Worm (Caenorhabditis elegans) whole organism, L3 larva: Measurements from ENCODE around the gene F23B12.1.

ENCODE experiments used
- R02D3.7 ChIP-seq: fragments of 150-350 bp; optimal IDR thresholded peaks from 2 replicates; lab custom pipeline; 2014; ENCODE audit warnings: missing biosample characterization, missing genetic modification characterization
- ZK546.5 ChIP-seq: sonication (generic microtip); optimal IDR thresholded peaks from 2 replicates; lab custom pipeline; 2017; ENCODE audit warnings: missing biosample characterization, missing genetic modification characterization
- aly-2 ChIP-seq: fragments of 150-350 bp; optimal IDR thresholded peaks from 2 replicates; lab custom pipeline; 2014; ENCODE audit warnings: missing biosample characterization, missing genetic modification characterization
- ceh-16 ChIP-seq: sonication (generic microtip); optimal IDR thresholded peaks from 2 replicates; lab custom pipeline; 2017; ENCODE audit warnings: missing biosample characterization, missing genetic modification characterization
- ceh-28 ChIP-seq: fragments of 150-350 bp; optimal IDR thresholded peaks from 2 replicates; lab custom pipeline; 2014; ENCODE audit warnings: missing biosample characterization, missing genetic modification reagents, missing genetic modification characterization
- ceh-82 ChIP-seq: fragments of 150-350 bp; optimal IDR thresholded peaks from 2 replicates; lab custom pipeline; 2014; ENCODE audit warnings: missing biosample characterization, missing genetic modification characterization
- ceh-9 ChIP-seq: sonication (generic microtip); optimal IDR thresholded peaks from 2 replicates; lab custom pipeline; 2018; ENCODE audit warnings: missing biosample characterization, missing genetic modification characterization
- daf-12 ChIP-seq: fragments of 150-350 bp; optimal IDR thresholded peaks from 2 replicates; lab custom pipeline; 2014; ENCODE audit warnings: missing biosample characterization, missing genetic modification reagents, missing genetic modification characterization
- egl-27 ChIP-seq: sonication (generic microtip); optimal IDR thresholded peaks from 4 replicates; lab custom pipeline; 2017; ENCODE audit warnings: missing biosample characterization, missing genetic modification reagents, missing genetic modification characterization
- elt-1 ChIP-seq: fragments of 150-350 bp; optimal IDR thresholded peaks from 2 replicates; lab custom pipeline; 2014; ENCODE audit warnings: missing biosample characterization, missing genetic modification characterization
- elt-2 ChIP-seq: sonication (generic microtip); optimal IDR thresholded peaks from 2 replicates; lab custom pipeline; 2016; ENCODE audit warnings: missing genetic modification reagents, mild to moderate bottlenecking, missing genetic modification characterization, missing compliant biosample characterization
- fkh-10 ChIP-seq: sonication (generic microtip); optimal IDR thresholded peaks from 2 replicates; lab custom pipeline; 2017; ENCODE audit warnings: missing biosample characterization, missing genetic modification reagents, missing genetic modification characterization
- fkh-2 ChIP-seq: fragments of 150-350 bp; optimal IDR thresholded peaks from 2 replicates; lab custom pipeline; 2014; ENCODE audit warnings: missing biosample characterization, missing genetic modification reagents, missing genetic modification characterization
- hmg-11 ChIP-seq: sonication (generic microtip); optimal IDR thresholded peaks from 2 replicates; lab custom pipeline; 2016; ENCODE audit warnings: missing genetic modification characterization, missing compliant biosample characterization
- jun-1 ChIP-seq: fragments of 150-350 bp; optimal IDR thresholded peaks from 2 replicates; lab custom pipeline; 2014; ENCODE audit warnings: missing biosample characterization, missing genetic modification reagents, missing genetic modification characterization
- lin-15B ChIP-seq: fragments of 150-350 bp; optimal IDR thresholded peaks from 2 replicates; lab custom pipeline; 2014; ENCODE audit warnings: missing biosample characterization, missing genetic modification characterization
- lin-39 ChIP-seq: fragments of 150-350 bp; optimal IDR thresholded peaks from 2 replicates; lab custom pipeline; 2018; ENCODE audit warnings: missing biosample characterization, missing genetic modification reagents, missing genetic modification characterization
- mdl-1 ChIP-seq: fragments of 150-350 bp; optimal IDR thresholded peaks from 2 replicates; lab custom pipeline; 2014; ENCODE audit warnings: missing biosample characterization, missing genetic modification characterization
- nhr-12 ChIP-seq: fragments of 150-350 bp; optimal IDR thresholded peaks from 2 replicates; lab custom pipeline; 2014; ENCODE audit warnings: missing biosample characterization, missing genetic modification characterization
- nhr-23 ChIP-seq: fragments of 150-350 bp; optimal IDR thresholded peaks from 2 replicates; lab custom pipeline; 2014; ENCODE audit warnings: missing biosample characterization, missing genetic modification reagents, missing genetic modification characterization
- nhr-237 ChIP-seq: fragments of 150-350 bp; optimal IDR thresholded peaks from 2 replicates; lab custom pipeline; 2014; ENCODE audit warnings: missing biosample characterization, missing genetic modification characterization
- nhr-25 ChIP-seq: sonication (generic microtip); optimal IDR thresholded peaks from 2 replicates; lab custom pipeline; 2017; ENCODE audit warnings: missing biosample characterization, missing genetic modification characterization
- nhr-28 ChIP-seq: fragments of 150-350 bp; optimal IDR thresholded peaks from 2 replicates; lab custom pipeline; 2014; ENCODE audit warnings: missing biosample characterization, missing genetic modification characterization
- nhr-67 ChIP-seq: fragments of 150-350 bp; optimal IDR thresholded peaks from 2 replicates; lab custom pipeline; 2014; ENCODE audit warnings: missing biosample characterization, missing genetic modification characterization
- nhr-76 ChIP-seq: fragments of 150-350 bp; sonication (generic microtip); optimal IDR thresholded peaks from 5 replicates; lab custom pipeline; 2014; ENCODE audit warnings: missing biosample characterization, missing genetic modification characterization
- nhr-77 ChIP-seq: fragments of 150-350 bp; optimal IDR thresholded peaks from 2 replicates; lab custom pipeline; 2014; ENCODE audit warnings: missing biosample characterization, missing genetic modification characterization
- pha-4 ChIP-seq: fragments of 150-350 bp; optimal IDR thresholded peaks from 2 replicates; lab custom pipeline; 2014; ENCODE audit warnings: missing biosample characterization, missing genetic modification reagents, missing genetic modification characterization
- sea-2 ChIP-seq: fragments of 150-350 bp; sonication (generic microtip); optimal IDR thresholded peaks from 4 replicates; lab custom pipeline; 2014; ENCODE audit warnings: missing biosample characterization, missing genetic modification reagents, missing genetic modification characterization
- skn-1 ChIP-seq: fragments of 150-350 bp; optimal IDR thresholded peaks from 2 replicates; lab custom pipeline; 2014; ENCODE audit warnings: missing biosample characterization, missing genetic modification characterization
- tbx-2 ChIP-seq: sonication (generic microtip); optimal IDR thresholded peaks from 2 replicates; lab custom pipeline; 2016; ENCODE audit warnings: mild to moderate bottlenecking, missing genetic modification characterization, missing compliant biosample characterization
- unc-39 ChIP-seq: sonication (generic microtip); optimal IDR thresholded peaks from 4 replicates; lab custom pipeline; 2017; ENCODE audit warnings: missing biosample characterization, missing genetic modification characterization
- unc-62 ChIP-seq: fragments of 150-350 bp; sonication (generic microtip); optimal IDR thresholded peaks from 4 replicates; lab custom pipeline; 2014; ENCODE audit warnings: missing biosample characterization, missing genetic modification reagents, missing genetic modification characterization
- zag-1 ChIP-seq: fragments of 150-350 bp; optimal IDR thresholded peaks from 2 replicates; lab custom pipeline; 2014; ENCODE audit warnings: missing biosample characterization, missing genetic modification characterization
- ztf-11 ChIP-seq: fragments of 150-350 bp; optimal IDR thresholded peaks from 2 replicates; lab custom pipeline; 2014; ENCODE audit warnings: missing biosample characterization, missing genetic modification characterization
- ztf-4 ChIP-seq: fragments of 150-350 bp; optimal IDR thresholded peaks from 2 replicates; lab custom pipeline; 2014; ENCODE audit warnings: missing biosample characterization, missing genetic modification characterization

Gene F23B12.1

DNA sequence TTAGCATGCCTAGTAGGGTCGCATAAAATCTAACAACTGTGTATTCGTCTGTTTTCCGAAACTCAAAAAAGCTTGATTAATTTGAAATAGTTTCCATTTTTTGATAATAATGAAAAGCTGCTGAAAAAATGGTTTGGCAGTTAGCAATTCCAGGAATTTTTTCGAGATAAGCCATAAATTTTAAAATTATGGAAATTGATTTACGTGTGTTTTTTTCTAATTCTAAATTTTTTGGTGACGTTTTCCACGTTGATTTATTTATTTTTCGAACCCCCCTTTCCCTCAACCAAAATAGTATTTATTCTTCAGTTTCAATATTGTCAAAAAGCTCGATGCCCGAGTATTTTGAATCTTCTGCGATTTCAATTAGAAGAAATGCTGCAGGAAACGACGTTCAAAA, at the start of gene F23B12.1:
Gene F23B12.1, plus strand, starts transcription at position 301 of the 400 bp plus-strand sequence.
- TF ChIP-seq fkh-10 (GFP tag; lab: Kevin White, UChicago) (no peak), nhr-76 (tag; lab: Kevin White, UChicago) (no peak), fkh-2 (no peak), sea-2 (no peak), hmg-11 (tag; lab: Kevin White, UChicago) (no peak), lin-39 (tag; lab: Kevin White, UChicago) (no peak)

- TF ChIP-seq sea-2 (no peak), tbx-2 (no peak), unc-39 (tag; lab: Kevin White, UChicago) (no peak), nhr-76 (tag; lab: Kevin White, UChicago) (no peak), nhr-12 (tag; lab: Kevin White, UChicago) (no peak), nhr-25 (no peak), elt-1 (tag; lab: Kevin White, UChicago) (no peak), pha-4 (no peak), daf-12 (tag; lab: Kevin White, UChicago) (no peak), nhr-28 (tag; lab: Kevin White, UChicago) (no peak), ceh-82 (no peak), ceh-28 (no peak)
These were observed 48.7 kb upstream of the F23B12.1 start for ce11 chrV:14380242-14380641.

ce11 chrV:14391830-14392229, 37.1 kb upstream of the F23B12.1 start, which contains the start of gene C15H11.10:
Gene C15H11.10 (plus strand): TSS chrV:14392130.
- TF ChIP-seq nhr-237 (tag; lab: Kevin White, UChicago) (no peak), R02D3.7 (no peak), elt-2 (tag; lab: Kevin White, UChicago) (no peak), nhr-67 (tag; lab: Kevin White, UChicago) (no peak), lin-15B (no peak), pha-4 (no peak), nhr-25 (no peak), nhr-28 (tag; lab: Kevin White, UChicago) (no peak), nhr-23 (tag; lab: Kevin White, UChicago) (no peak), aly-2 (tag; lab: Kevin White, UChicago) (no peak), sea-2 (no peak), mdl-1 (tag; lab: Kevin White, UChicago) (no peak), ceh-28 (no peak), nhr-77 (tag; lab: Kevin White, UChicago) (no peak), ceh-16 (no peak), unc-39 (tag; lab: Kevin White, UChicago) (no peak), unc-62 (GFP tag; lab: Kevin White, UChicago) (no peak), ztf-11 (tag; lab: Kevin White, UChicago) (no peak), hmg-11 (tag; lab: Kevin White, UChicago) (no peak)

- TF ChIP-seq lin-39 (tag; lab: Kevin White, UChicago) (no peak), tbx-2 (no peak), zag-1 (tag; lab: Kevin White, UChicago) (no peak), nhr-237 (tag; lab: Kevin White, UChicago) (no peak), R02D3.7 (no peak), ZK546.5 (tag; lab: Kevin White, UChicago) (no peak), ceh-9 (tag; lab: Kevin White, UChicago) (no peak)
These were observed 35.5 kb upstream of the F23B12.1 start, which contains the start of gene C15H11.1 for ce11 chrV:14393504-14393903. Gene C15H11.1 (plus strand): TSS chrV:14393804.

DNA sequence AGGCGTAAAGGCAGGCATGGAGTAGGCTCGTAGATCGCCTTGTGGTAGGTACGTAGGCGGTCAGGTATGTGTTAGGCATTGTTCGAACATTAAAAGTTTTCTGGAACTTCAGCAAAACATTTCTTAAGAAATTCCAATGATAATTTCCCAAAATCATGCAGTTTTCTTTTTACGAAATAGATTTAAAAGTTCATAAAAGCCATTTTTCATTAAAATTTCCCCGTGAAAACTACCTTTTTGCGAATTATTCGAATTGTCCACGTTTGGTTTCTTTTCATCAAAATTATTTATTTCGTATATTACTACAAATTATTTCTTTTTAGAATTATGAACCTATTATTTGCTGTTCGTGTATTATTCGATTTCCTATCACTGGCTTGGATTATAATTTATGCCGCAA, 34.2 kb upstream of the F23B12.1 start, which contains the start of gene C15H11.13:
Gene C15H11.13, plus strand, starts transcription at position 301 of the 400 bp plus-strand sequence.
- no peak for TF ChIP-seq ceh-16
- TF ChIP-seq ztf-4 (tag; lab: Kevin White, UChicago), result no peak
- TF ChIP-seq nhr-25, result no peak
- no peak for TF ChIP-seq fkh-10 (GFP tag; lab: Kevin White, UChicago)
- TF ChIP-seq egl-27, result no peak
- TF ChIP-seq nhr-28 (tag; lab: Kevin White, UChicago), result no peak
- TF ChIP-seq skn-1 (tag; lab: Kevin White, UChicago), result no peak
- no peak for TF ChIP-seq daf-12 (tag; lab: Kevin White, UChicago)
- TF ChIP-seq jun-1 (tag; lab: Kevin White, UChicago), result no peak
- no peak for TF ChIP-seq nhr-76 (tag; lab: Kevin White, UChicago)
- no peak for TF ChIP-seq ceh-9 (tag; lab: Kevin White, UChicago)
- TF ChIP-seq hmg-11 (tag; lab: Kevin White, UChicago), result no peak
- no peak for TF ChIP-seq nhr-23 (tag; lab: Kevin White, UChicago)
